Worm (Caenorhabditis elegans) whole organism, mixed stage, embryonic: ENCODE data around the gene C50E3.7.

Experiments
- bed-3 ChIP-seq: fragments of 200-800 bp; sonication (Bioruptor generic); optimal IDR thresholded peaks from 3 replicates; lab custom pipeline; 2018; ENCODE audit warnings: mild to moderate bottlenecking, missing genetic modification characterization, moderate library complexity, missing compliant biosample characterization
- blmp-1 ChIP-seq: fragments of 150-350 bp; optimal IDR thresholded peaks from 2 replicates; lab custom pipeline; 2014; ENCODE audit warnings: missing biosample characterization, missing genetic modification characterization
- ceh-39 ChIP-seq: fragments of 150-350 bp; optimal IDR thresholded peaks from 2 replicates; lab custom pipeline; 2014; ENCODE audit warnings: missing biosample characterization, missing genetic modification characterization
- ceh-83 ChIP-seq: fragments of 200-800 bp; sonication (Bioruptor generic); optimal IDR thresholded peaks from 2 replicates; lab custom pipeline; 2018; ENCODE audit warnings: mild to moderate bottlenecking, missing genetic modification characterization, missing compliant biosample characterization
- ces-1 ChIP-seq: fragments of 150-350 bp; optimal IDR thresholded peaks from 2 replicates; lab custom pipeline; 2014; ENCODE audit warnings: missing biosample characterization, missing genetic modification reagents, missing genetic modification characterization
- cnd-1 ChIP-seq: fragments of 200-800 bp; sonication (Bioruptor generic); optimal IDR thresholded peaks from 2 replicates; lab custom pipeline; 2018; ENCODE audit warnings: mild to moderate bottlenecking, missing genetic modification characterization, missing compliant biosample characterization
- drap-1 ChIP-seq: fragments of 200-800 bp; sonication (Bioruptor generic); optimal IDR thresholded peaks from 3 replicates; lab custom pipeline; 2018; ENCODE audit warnings: mild to moderate bottlenecking, missing genetic modification characterization, missing compliant biosample characterization
- elt-1 ChIP-seq: sonication (generic microtip); optimal IDR thresholded peaks from 2 replicates; lab custom pipeline; 2017; ENCODE audit warnings: missing genetic modification characterization, mild to moderate bottlenecking, missing compliant biosample characterization, antibody characterized with exemption, moderate library complexity, borderline replicate concordance; ENCODE audit not compliant: insufficient read depth
- elt-3 ChIP-seq: fragments of 150-350 bp; optimal IDR thresholded peaks from 2 replicates; lab custom pipeline; 2014; ENCODE audit warnings: missing biosample characterization, missing genetic modification characterization
- flh-1 ChIP-seq: fragments of 200-800 bp; sonication (Bioruptor generic); optimal IDR thresholded peaks from 2 replicates; lab custom pipeline; 2018; ENCODE audit warnings: mild to moderate bottlenecking, missing genetic modification characterization, moderate library complexity, missing compliant biosample characterization
- hlh-1 ChIP-seq: fragments of 150-350 bp; optimal IDR thresholded peaks from 2 replicates; lab custom pipeline; 2014; ENCODE audit warnings: missing biosample characterization, missing genetic modification reagents, missing genetic modification characterization
- lin-13 ChIP-seq: fragments of 150-350 bp; optimal IDR thresholded peaks from 2 replicates; lab custom pipeline; 2014; ENCODE audit warnings: missing biosample characterization, missing genetic modification characterization
- lin-32 ChIP-seq: fragments of 200-800 bp; sonication (Bioruptor generic); optimal IDR thresholded peaks from 2 replicates; lab custom pipeline; 2018; ENCODE audit warnings: mild to moderate bottlenecking, missing genetic modification characterization, missing compliant biosample characterization
- lsy-2 ChIP-seq: fragments of 150-350 bp; optimal IDR thresholded peaks from 2 replicates; lab custom pipeline; 2014; ENCODE audit warnings: missing biosample characterization, missing genetic modification characterization
- mab-5 ChIP-seq: fragments of 150-350 bp; optimal IDR thresholded peaks from 2 replicates; lab custom pipeline; 2014; ENCODE audit warnings: missing biosample characterization, missing genetic modification characterization
- mep-1 ChIP-seq: fragments of 150-350 bp; optimal IDR thresholded peaks from 2 replicates; lab custom pipeline; 2017; ENCODE audit warnings: missing biosample characterization, missing genetic modification reagents, missing genetic modification characterization, inconsistent platforms
- mls-2 ChIP-seq: sonication (generic microtip); optimal IDR thresholded peaks from 2 replicates; lab custom pipeline; 2016; ENCODE audit warnings: mild to moderate bottlenecking, missing genetic modification characterization, moderate library complexity, missing compliant biosample characterization
- nhr-12 ChIP-seq: fragments of 150-350 bp; optimal IDR thresholded peaks from 2 replicates; lab custom pipeline; 2014; ENCODE audit warnings: missing biosample characterization, missing genetic modification characterization
- nhr-2 ChIP-seq: fragments of 150-350 bp; optimal IDR thresholded peaks from 2 replicates; lab custom pipeline; 2014; ENCODE audit warnings: missing biosample characterization, missing genetic modification characterization
- nhr-237 ChIP-seq: fragments of 150-350 bp; optimal IDR thresholded peaks from 2 replicates; lab custom pipeline; 2014; ENCODE audit warnings: missing biosample characterization, missing genetic modification characterization
- nhr-28 ChIP-seq: fragments of 150-350 bp; optimal IDR thresholded peaks from 2 replicates; lab custom pipeline; 2014; ENCODE audit warnings: missing biosample characterization, missing genetic modification characterization
- nhr-76 ChIP-seq: sonication (generic microtip); optimal IDR thresholded peaks from 2 replicates; lab custom pipeline; 2017; ENCODE audit warnings: missing biosample characterization, missing genetic modification characterization
- pha-4 ChIP-seq: fragments of 150-350 bp; optimal IDR thresholded peaks from 2 replicates; lab custom pipeline; 2018; ENCODE audit warnings: missing biosample characterization, missing genetic modification reagents, missing genetic modification characterization
- sem-2 ChIP-seq: fragments of 200-800 bp; sonication (Bioruptor generic); optimal IDR thresholded peaks from 2 replicates; lab custom pipeline; 2018; ENCODE audit warnings: mild to moderate bottlenecking, missing genetic modification characterization, missing compliant biosample characterization
- sptf-1 ChIP-seq: sonication (generic microtip); optimal IDR thresholded peaks from 2 replicates; lab custom pipeline; 2017; ENCODE audit warnings: mild to moderate bottlenecking, missing genetic modification characterization, moderate library complexity, missing compliant biosample characterization
- tbx-8 ChIP-seq: fragments of 200-800 bp; sonication (Bioruptor generic); optimal IDR thresholded peaks from 2 replicates; lab custom pipeline; 2018; ENCODE audit warnings: mild to moderate bottlenecking, missing genetic modification characterization, moderate library complexity, missing compliant biosample characterization
- unc-120 ChIP-seq: sonication (generic microtip); optimal IDR thresholded peaks from 2 replicates; lab custom pipeline; 2017; ENCODE audit warnings: missing genetic modification characterization, missing compliant biosample characterization; ENCODE audit not compliant: poor library complexity, severe bottlenecking
- unc-39 ChIP-seq: fragments of 150-350 bp; optimal IDR thresholded peaks from 2 replicates; lab custom pipeline; 2014; ENCODE audit warnings: missing biosample characterization, missing genetic modification characterization
- unc-62 ChIP-seq: fragments of 150-350 bp; optimal IDR thresholded peaks from 2 replicates; lab custom pipeline; 2014; ENCODE audit warnings: missing biosample characterization, missing genetic modification reagents, missing genetic modification characterization
- zip-8 ChIP-seq: fragments of 150-350 bp; optimal IDR thresholded peaks from 2 replicates; lab custom pipeline; 2014; ENCODE audit warnings: missing biosample characterization, missing genetic modification characterization
- ztf-11 ChIP-seq: fragments of 150-350 bp; optimal IDR thresholded peaks from 2 replicates; lab custom pipeline; 2014; ENCODE audit warnings: missing biosample characterization, missing genetic modification characterization

C50E3.7 gene

DNA sequence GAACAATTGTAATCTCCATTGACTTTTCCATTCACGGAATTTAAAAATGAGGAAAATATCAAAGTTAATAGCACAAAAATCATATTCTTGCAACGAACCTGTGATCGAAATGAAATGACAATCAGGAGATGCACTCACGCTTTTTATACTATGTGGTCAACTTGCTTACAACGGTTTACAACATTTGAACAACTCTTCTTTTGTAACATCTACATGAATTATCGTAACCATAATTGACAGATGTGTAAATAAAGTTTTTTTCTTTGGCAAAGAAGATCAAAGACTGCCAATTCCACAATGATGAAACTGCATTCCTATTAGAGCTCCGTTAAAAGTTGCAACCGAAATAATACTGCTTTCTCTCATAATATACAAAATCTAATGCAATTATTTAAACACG is 41.6 kb upstream of the C50E3.7 start, which contains the start of gene F07C4.10:
F07C4.10 (minus strand) TSS at position 101 of the 400 bp plus-strand sequence.
- TF ChIP-seq tbx-8, result no peak

DNA sequence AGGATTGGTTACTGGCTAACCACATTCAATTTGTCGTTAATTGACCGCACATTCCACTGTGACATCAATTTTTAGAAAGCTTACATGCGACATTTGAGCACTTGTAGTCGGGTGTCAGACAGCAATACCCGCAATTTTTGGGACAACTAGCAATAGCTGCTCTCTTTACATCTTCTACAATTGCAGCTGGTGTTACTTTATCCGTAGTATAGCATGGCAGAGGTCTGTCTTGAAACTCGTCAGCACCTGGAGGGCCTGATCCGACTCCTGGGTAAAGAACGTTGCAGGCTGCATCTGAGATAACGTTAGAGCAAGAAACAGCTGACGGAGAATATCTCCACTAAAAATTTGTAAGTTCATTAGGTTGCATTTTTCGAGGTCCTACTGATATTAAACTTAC is 41.2 kb upstream of the C50E3.7 start:
- no peak for TF ChIP-seq lsy-2 (tag; lab: Kevin White, UChicago)
- no peak for TF ChIP-seq elt-3 (tag; lab: Kevin White, UChicago)

- TF ChIP-seq nhr-237 (no peak), unc-39 (tag; lab: Kevin White, UChicago) (no peak), nhr-2 (tag; lab: Kevin White, UChicago) (no peak), mab-5 (tag; lab: Kevin White, UChicago) (no peak)
These were observed 39.6 kb upstream of the C50E3.7 start, which contains the start of gene clec-45 for ce11 chrV:7637801-7638200. Gene clec-45, plus strand, starts transcription at chrV:7638101.

DNA sequence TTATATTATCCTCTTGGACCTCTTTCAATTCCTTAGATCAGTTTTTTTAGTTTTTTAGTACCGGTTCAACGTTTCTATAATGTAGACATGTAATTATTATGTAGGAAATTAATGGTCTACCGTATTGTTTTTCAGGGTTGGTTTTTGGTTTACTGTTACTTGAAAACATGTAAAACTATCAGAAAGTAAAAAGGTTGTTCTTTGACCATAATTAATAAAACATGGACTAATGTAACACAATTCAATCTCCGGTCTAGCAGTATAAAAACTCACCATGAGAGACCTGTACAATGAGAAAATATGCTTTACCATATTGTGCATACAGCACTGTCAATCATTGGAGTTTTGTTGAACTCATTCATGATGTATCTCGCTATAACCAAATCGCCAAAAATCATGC is 37.3 kb upstream of the C50E3.7 start, which contains the start of gene srd-29:
srd-29 (plus strand) TSS at position 301 of the 400 bp plus-strand sequence.
- TF ChIP-seq drap-1 (GFP tag; lab: Kevin White, UChicago) (no peak), ceh-83 (GFP tag; lab: Kevin White, UChicago) (no peak), nhr-12 (no peak)

DNA sequence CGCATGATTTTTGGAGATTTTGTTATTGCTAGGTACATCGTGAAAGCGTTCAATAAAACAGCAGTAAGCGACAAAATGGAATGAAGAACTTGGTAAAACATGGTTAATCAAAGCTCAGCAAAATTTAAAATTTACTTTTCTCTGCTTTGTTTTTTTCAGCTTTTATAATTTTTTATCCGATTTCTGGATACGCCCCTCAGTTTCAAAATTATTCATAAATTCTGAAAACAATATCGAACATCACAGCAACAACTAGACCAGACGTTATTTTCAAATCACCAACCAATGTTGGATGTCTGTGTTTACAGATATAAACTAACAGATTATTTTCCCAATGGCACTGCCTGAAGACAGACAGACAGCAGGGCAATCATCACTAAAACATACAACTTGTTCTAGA is 36.5 kb upstream of the C50E3.7 start, which contains the start of gene srd-31:
srd-31 (minus strand) TSS at position 101 of the 400 bp plus-strand sequence.
- TF ChIP-seq bed-3 (GFP tag; lab: Kevin White, UChicago), result no peak
- TF ChIP-seq pha-4 (tag; lab: Kevin White, UChicago), result no peak
- no peak for TF ChIP-seq nhr-28 (tag; lab: Kevin White, UChicago)
- TF ChIP-seq mab-5 (tag; lab: Kevin White, UChicago), result no peak
- no peak for TF ChIP-seq unc-62 (GFP tag; lab: Kevin White, UChicago)
- no peak for TF ChIP-seq lin-13 (tag; lab: Kevin White, UChicago)
- TF ChIP-seq hlh-1 (tag; lab: Kevin White, UChicago), result no peak
- TF ChIP-seq ceh-83 (GFP tag; lab: Kevin White, UChicago), result no peak
- no peak for TF ChIP-seq blmp-1 (tag; lab: Kevin White, UChicago)
- no peak for TF ChIP-seq drap-1 (GFP tag; lab: Kevin White, UChicago)
- TF ChIP-seq cnd-1 (tag; lab: Kevin White, UChicago), result no peak
- no peak for TF ChIP-seq unc-39 (tag; lab: Kevin White, UChicago)
- TF ChIP-seq sptf-1 (tag; lab: Kevin White, UChicago), result no peak
- TF ChIP-seq mep-1 (tag; lab: Kevin White, UChicago), result no peak
- no peak for TF ChIP-seq nhr-237
- TF ChIP-seq lin-32 (GFP tag; lab: Kevin White, UChicago), result no peak
- no peak for TF ChIP-seq tbx-8

- no peak for TF ChIP-seq tbx-8
- TF ChIP-seq, all 35 proteins: peak for 0
These were observed 33.6 kb upstream of the C50E3.7 start, which contains the start of gene srd-25 for ce11 chrV:7631732-7632131. Gene srd-25, plus strand, starts transcription at chrV:7632032.

ce11 chrV:7629504-7629903 is 31.3 kb upstream of the C50E3.7 start, which contains the start of gene srd-30:
Gene srd-30, plus strand, starts transcription at chrV:7629804.
- TF ChIP-seq nhr-12 (no peak), unc-39 (tag; lab: Kevin White, UChicago) (no peak), elt-3 (tag; lab: Kevin White, UChicago) (no peak)

- TF ChIP-seq sem-2 (GFP tag; lab: Kevin White, UChicago) (no peak), lsy-2 (tag; lab: Kevin White, UChicago) (no peak), nhr-237 (no peak), nhr-28 (tag; lab: Kevin White, UChicago) (no peak), ces-1 (GFP tag; lab: Kevin White, UChicago) (no peak), mab-5 (tag; lab: Kevin White, UChicago) (no peak), nhr-12 (no peak), lin-13 (tag; lab: Kevin White, UChicago) (no peak), nhr-76 (tag; lab: Kevin White, UChicago) (no peak), flh-1 (GFP tag; lab: Kevin White, UChicago) (no peak), ceh-39 (tag; lab: Kevin White, UChicago) (no peak), bed-3 (GFP tag; lab: Kevin White, UChicago) (no peak), pha-4 (tag; lab: Kevin White, UChicago) (no peak), mls-2 (tag; lab: Kevin White, UChicago) (no peak), ztf-11 (tag; lab: Kevin White, UChicago) (no peak), elt-1 (tag; lab: Kevin White, UChicago) (no peak), drap-1 (GFP tag; lab: Kevin White, UChicago) (no peak), zip-8 (tag; lab: Kevin White, UChicago) (no peak), unc-120 (no peak)
These were observed 28.4 kb upstream of the C50E3.7 start, which contains the start of gene F07C4.6 for ce11 chrV:7626550-7626949. Gene F07C4.6, plus strand, starts transcription at chrV:7626850.
